Fruit fly (Drosophila melanogaster) S2 (cell line): Measurements from ENCODE around the gene Dna2.

Experiments used
- CG8478 ChIP-seq: fragments of >200 bp; optimal IDR thresholded peaks from 2 replicates; lab custom pipeline; 2018
- CTCF ChIP-seq, 2 experiments: fragments of >200 bp; optimal IDR thresholded peaks; 2 replicates each; lab custom pipeline; 2018

dm6 chrX:10039528-10039927 lies 29.2 kb downstream of the Dna2 start:
- TF ChIP-seq CTCF (optimal IDR thresholded peaks at IDR 0.05; lab: Kevin White, UChicago) (no peak), CG8478 (lab: Kevin White, UChicago) (no peak)
